Fruit fly (Drosophila melanogaster) whole organism, adult: ENCODE results near the gene CG18170.

ENCODE experiments used
- CG11617 ChIP-seq: fragments of 200-800 bp; sonication (Bioruptor generic); optimal IDR thresholded peaks from 2 replicates; lab custom pipeline; 2017; ENCODE audit warnings: mild to moderate bottlenecking, missing biosample characterization, missing genetic modification reagents, missing genetic modification characterization
- CG12768 ChIP-seq: fragments of 200-800 bp; sonication (Bioruptor generic); optimal IDR thresholded peaks from 2 replicates; lab custom pipeline; 2017; ENCODE audit warnings: missing biosample characterization, missing genetic modification characterization, mild to moderate bottlenecking, moderate library complexity, missing genetic modification reagents
- CG33017 ChIP-seq: fragments of 200-800 bp; sonication (Bioruptor generic); optimal IDR thresholded peaks from 2 replicates; lab custom pipeline; 2018; ENCODE audit warnings: missing biosample characterization, mild to moderate bottlenecking, missing genetic modification characterization, moderate library complexity
- CG5204 ChIP-seq: fragments of 200-800 bp; sonication (Bioruptor generic); optimal IDR thresholded peaks from 2 replicates; lab custom pipeline; 2016; ENCODE audit warnings: missing biosample characterization, missing genetic modification characterization
- Crg-1 ChIP-seq: fragments of 200-800 bp; sonication (Bioruptor generic); optimal IDR thresholded peaks from 2 replicates; lab custom pipeline; 2016; ENCODE audit warnings: missing biosample characterization, missing genetic modification characterization
- Hr96 ChIP-seq: fragments of 200-800 bp; sonication (Bioruptor generic); optimal IDR thresholded peaks from 2 replicates; lab custom pipeline; 2016; ENCODE audit warnings: missing biosample characterization, missing genetic modification characterization
- toe ChIP-seq: fragments of 200-800 bp; sonication (Bioruptor generic); optimal IDR thresholded peaks from 2 replicates; lab custom pipeline; 2016; ENCODE audit warnings: missing biosample characterization, missing genetic modification characterization

dm6 chr3L:1580194-1580593 lies 22.6 kb upstream of the CG18170 start:
- TF ChIP-seq toe (no peak), Hr96 (GFP tag; lab: Kevin White, UChicago) (no peak), Crg-1 (GFP tag; lab: Kevin White, UChicago) (no peak), CG5204 (no peak), CG33017 (no peak), CG11617 (GFP tag; lab: Kevin White, UChicago) (no peak), CG12768 (GFP tag; lab: Kevin White, UChicago) (no peak)
